Worm (Caenorhabditis elegans): ENCODE data around the gene F44E2.3.

- no peak for TF ChIP-seq elt-2 (tag; optimal IDR thresholded peaks at IDR 0.05)
- TF ChIP-seq snpc-4 (tag; optimal IDR thresholded peaks at IDR 0.05) = no peak
- no peak for TF ChIP-seq nhr-23 (tag; optimal IDR thresholded peaks at IDR 0.05)
- no peak for TF ChIP-seq zag-1 (tag; optimal IDR thresholded peaks at IDR 0.05)
- TF ChIP-seq elt-3 (tag; optimal IDR thresholded peaks at IDR 0.05) = no peak
These were observed 2.1 kb upstream of the F44E2.3 start, which contains the start of gene F44E2.10 for ce11 chrIII:8831059-8831750.

Data from whole organism, L3 larva.